Fruit fly (Drosophila melanogaster) whole organism, embryonic: ENCODE measurements around the gene morgue.

Experiments used
- Awh ChIP-seq: fragments of 200-800 bp; sonication (Bioruptor generic); IDR thresholded peaks from 2 replicates; pipeline ENCODE4, ENCODE4 v1.3.6; 2022; ENCODE audit warnings: missing biosample characterization, missing genetic modification characterization
- B-H2 ChIP-seq: fragments of 200-800 bp; sonication (Bioruptor generic); optimal IDR thresholded peaks from 2 replicates; lab custom pipeline; 2018; ENCODE audit warnings: missing biosample characterization, mild to moderate bottlenecking, missing genetic modification characterization
- BEAF-32 ChIP-seq: fragments of 200-800 bp; sonication (Bioruptor generic); optimal IDR thresholded peaks from 3 replicates; lab custom pipeline; 2017; ENCODE audit warnings: missing biosample characterization, missing genetic modification characterization, mild to moderate bottlenecking, moderate library complexity, missing genetic modification reagents
- Bgb ChIP-seq: fragments of 200-800 bp; sonication (Bioruptor generic); IDR thresholded peaks from 2 replicates; pipeline ENCODE4 v1.3.6; 2022; ENCODE audit warnings: missing biosample characterization, missing genetic modification characterization; ENCODE audit not compliant: partially characterized antibody
- CG10431 ChIP-seq: fragments of 200-800 bp; sonication (Bioruptor generic); optimal IDR thresholded peaks from 3 replicates; lab custom pipeline; 2018; ENCODE audit warnings: missing biosample characterization, mild to moderate bottlenecking, missing genetic modification characterization
- CG11504 ChIP-seq: fragments of 200-800 bp; sonication (Bioruptor generic); optimal IDR thresholded peaks from 3 replicates; lab custom pipeline; 2019; ENCODE audit warnings: missing biosample characterization, mild to moderate bottlenecking, missing genetic modification characterization, moderate library complexity
- CG14050 ChIP-seq: fragments of 200-800 bp; sonication (Bioruptor generic); IDR thresholded peaks from 3 replicates; pipeline ENCODE4 v1.3.6; 2022; ENCODE audit warnings: missing biosample characterization, missing genetic modification characterization
- CG15269 ChIP-seq: fragments of 200-800 bp; sonication (Bioruptor generic); optimal IDR thresholded peaks from 2 replicates; lab custom pipeline; 2018; ENCODE audit warnings: missing biosample characterization, mild to moderate bottlenecking, missing genetic modification characterization, moderate library complexity
- CG16813 ChIP-seq: fragments of 200-800 bp; sonication (Bioruptor generic); IDR thresholded peaks from 3 replicates; pipeline ENCODE4 v1.3.6; 2022; ENCODE audit warnings: missing biosample characterization, missing genetic modification characterization; ENCODE audit not compliant: partially characterized antibody
- CG17568 ChIP-seq: fragments of 200-800 bp; sonication (Bioruptor generic); optimal IDR thresholded peaks from 2 replicates; lab custom pipeline; 2018; ENCODE audit warnings: missing biosample characterization, mild to moderate bottlenecking, missing genetic modification characterization, moderate library complexity
- CG18599 ChIP-seq: fragments of 200-800 bp; sonication (Bioruptor generic); optimal IDR thresholded peaks from 3 replicates; lab custom pipeline; 2017; ENCODE audit warnings: missing biosample characterization, missing genetic modification characterization, mild to moderate bottlenecking, moderate library complexity, missing genetic modification reagents
- CG3726 ChIP-seq: fragments of 200-800 bp; sonication (Bioruptor generic); IDR thresholded peaks from 3 replicates; pipeline ENCODE4, ENCODE4 v1.3.6; 2022; ENCODE audit warnings: missing biosample characterization, missing genetic modification characterization
- CG4617 ChIP-seq: fragments of 200-800 bp; sonication (Bioruptor generic); optimal IDR thresholded peaks from 3 replicates; lab custom pipeline; 2016; ENCODE audit warnings: missing biosample characterization, missing genetic modification characterization, borderline replicate concordance
- CG5953 ChIP-seq: fragments of 200-800 bp; sonication (Bioruptor generic); IDR thresholded peaks from 2 replicates; pipeline ENCODE4 v1.3.6; 2022; ENCODE audit warnings: missing biosample characterization, missing genetic modification characterization
- CG7928 ChIP-seq: fragments of 200-800 bp; sonication (Bioruptor generic); optimal IDR thresholded peaks from 2 replicates; lab custom pipeline; 2017; ENCODE audit warnings: missing biosample characterization, mild to moderate bottlenecking, missing genetic modification characterization
- CG8089 ChIP-seq: fragments of 200-800 bp; sonication (Bioruptor generic); optimal IDR thresholded peaks from 3 replicates; lab custom pipeline; 2016; ENCODE audit warnings: missing biosample characterization, missing genetic modification characterization
- CG8290 ChIP-seq, 3 experiments: fragments of 200-800 bp; sonication (Bioruptor generic); optimal IDR thresholded peaks; 2 replicates each; lab custom pipeline; 2016 to 2019; ENCODE audit warnings: missing biosample characterization in 3 of 3, missing genetic modification characterization in 3 of 3, mild to moderate bottlenecking in 2 of 3, moderate library complexity in 1 of 3
- CG8924 ChIP-seq: fragments of 200-800 bp; optimal IDR thresholded peaks from 3 replicates; lab custom pipeline; 2019; ENCODE audit warnings: missing biosample characterization, mild to moderate bottlenecking, missing genetic modification characterization, moderate library complexity
- CHES-1-like ChIP-seq: fragments of 200-800 bp; sonication (Bioruptor generic); optimal IDR thresholded peaks from 2 replicates; lab custom pipeline; 2016; ENCODE audit warnings: missing biosample characterization, missing genetic modification characterization
- D ChIP-seq, 2 experiments: fragments of 200-800 bp in 1 of 2; fragments of >200 bp in 1 of 2; sonication (Bioruptor generic) in 1 of 2; optimal IDR thresholded peaks; 2 replicates in 1 of 2; 3 replicates in 1 of 2; lab custom pipeline; 2017; ENCODE audit warnings: mild to moderate bottlenecking in 1 of 2, missing biosample characterization in 1 of 2, missing genetic modification characterization in 1 of 2, missing genetic modification reagents in 1 of 2
- Dad ChIP-seq: fragments of 200-800 bp; sonication (Bioruptor generic); optimal IDR thresholded peaks from 3 replicates; lab custom pipeline; 2016; ENCODE audit warnings: missing biosample characterization, missing genetic modification characterization
- Dfd ChIP-seq, 2 experiments: fragments of >200 bp; optimal IDR thresholded peaks; 2 replicates each; lab custom pipeline; 2017; ENCODE audit warnings: missing biosample characterization in 2 of 2, missing genetic modification characterization in 2 of 2
- E2f1 ChIP-seq: fragments of 200-800 bp; sonication (Bioruptor generic); IDR thresholded peaks from 2 replicates; pipeline ENCODE4 v1.3.6; 2022; ENCODE audit warnings: missing biosample characterization, missing genetic modification characterization
- ERR ChIP-seq: fragments of 200-800 bp; sonication (Bioruptor generic); optimal IDR thresholded peaks from 2 replicates; lab custom pipeline; 2016; ENCODE audit warnings: missing biosample characterization, missing genetic modification characterization
- Elba2 ChIP-seq: fragments of 200-800 bp; sonication (Bioruptor generic); optimal IDR thresholded peaks from 3 replicates; lab custom pipeline; 2016; ENCODE audit warnings: missing biosample characterization, missing genetic modification characterization
- Hey ChIP-seq: fragments of 200-800 bp; sonication (Bioruptor generic); optimal IDR thresholded peaks from 3 replicates; lab custom pipeline; 2018; ENCODE audit warnings: missing biosample characterization, mild to moderate bottlenecking, missing genetic modification characterization
- HmgD ChIP-seq: fragments of 200-800 bp; sonication (Bioruptor generic); optimal IDR thresholded peaks from 3 replicates; lab custom pipeline; 2016; ENCODE audit warnings: missing biosample characterization, missing genetic modification characterization
- Hmx ChIP-seq: fragments of 200-800 bp; sonication (Bioruptor generic); optimal IDR thresholded peaks from 2 replicates; lab custom pipeline; 2016; ENCODE audit warnings: missing biosample characterization, missing genetic modification characterization
- Kr ChIP-seq: fragments of 200-800 bp; sonication (Bioruptor generic); optimal IDR thresholded peaks from 2 replicates; lab custom pipeline; 2017; ENCODE audit warnings: missing biosample characterization, mild to moderate bottlenecking, missing genetic modification characterization
- MESR4 ChIP-seq: fragments of 200-800 bp; sonication (Bioruptor generic); optimal IDR thresholded peaks from 2 replicates; lab custom pipeline; 2018; ENCODE audit warnings: missing biosample characterization, mild to moderate bottlenecking, missing genetic modification characterization, moderate library complexity
- Mad ChIP-seq: fragments of 200-800 bp; sonication (Bioruptor generic); optimal IDR thresholded peaks from 2 replicates; lab custom pipeline; 2016; ENCODE audit warnings: missing biosample characterization, missing genetic modification characterization
- Med ChIP-seq: fragments of 200-800 bp; sonication (Bioruptor generic); peaks from one replicate; lab custom pipeline; 2016; ENCODE audit warnings: missing biosample characterization, missing genetic modification characterization, mild to moderate bottlenecking, inconsistent platforms, moderate library complexity
- Mrtf ChIP-seq: fragments of 200-800 bp; sonication (Bioruptor generic); IDR thresholded peaks from 3 replicates; pipeline ENCODE4 v1.3.6; 2022; ENCODE audit warnings: missing biosample characterization, missing genetic modification characterization
- Nf-YB ChIP-seq: fragments of 200-800 bp; sonication (Bioruptor generic); optimal IDR thresholded peaks from 3 replicates; lab custom pipeline; 2019; ENCODE audit warnings: missing biosample characterization, mild to moderate bottlenecking, missing genetic modification characterization, moderate library complexity
- Tbp ChIP-seq: fragments of >200 bp; optimal IDR thresholded peaks from 2 replicates; lab custom pipeline; 2018; ENCODE audit warnings: missing biosample characterization, missing genetic modification characterization
- ap ChIP-seq: fragments of 200-800 bp; sonication (Bioruptor generic); IDR thresholded peaks from 2 replicates; pipeline ENCODE4 v1.3.6; 2022; ENCODE audit warnings: missing biosample characterization, missing genetic modification characterization
- ase ChIP-seq: fragments of 200-800 bp; sonication (Bioruptor generic); IDR thresholded peaks from 3 replicates; pipeline ENCODE4 v1.3.6; 2022; ENCODE audit warnings: missing biosample characterization, missing genetic modification characterization
- caup ChIP-seq: fragments of 200-800 bp; sonication (Bioruptor generic); optimal IDR thresholded peaks from 3 replicates; lab custom pipeline; 2017; ENCODE audit warnings: missing biosample characterization, mild to moderate bottlenecking, missing genetic modification characterization, moderate library complexity; ENCODE audit not compliant: severe bottlenecking
- crc ChIP-seq: fragments of 200-800 bp; sonication (Bioruptor generic); optimal IDR thresholded peaks from 2 replicates; lab custom pipeline; 2016; ENCODE audit warnings: missing biosample characterization, missing genetic modification characterization
- cwo ChIP-seq: fragments of 200-800 bp; sonication (Bioruptor generic); optimal IDR thresholded peaks from 3 replicates; lab custom pipeline; 2017; ENCODE audit warnings: missing biosample characterization, missing genetic modification characterization, mild to moderate bottlenecking, moderate library complexity, missing genetic modification reagents
- da ChIP-seq: fragments of 200-800 bp; sonication (Bioruptor generic); optimal IDR thresholded peaks from 2 replicates; lab custom pipeline; 2016; ENCODE audit warnings: missing biosample characterization, missing genetic modification characterization
- dmrt99B ChIP-seq: fragments of 200-800 bp; sonication (Bioruptor generic); optimal IDR thresholded peaks from 2 replicates; lab custom pipeline; 2018; ENCODE audit warnings: missing biosample characterization, mild to moderate bottlenecking, missing genetic modification characterization, moderate library complexity
- eve ChIP-seq, 2 experiments: fragments of >200 bp; optimal IDR thresholded peaks; 2 replicates each; lab custom pipeline; 2017; ENCODE audit warnings: missing biosample characterization in 2 of 2, missing genetic modification characterization in 2 of 2
- fd102C ChIP-seq: fragments of 200-800 bp; sonication (Bioruptor generic); optimal IDR thresholded peaks from 2 replicates; lab custom pipeline; 2018; ENCODE audit warnings: missing biosample characterization, mild to moderate bottlenecking, missing genetic modification characterization, moderate library complexity
- fu2 ChIP-seq: fragments of 200-800 bp; sonication (Bioruptor generic); optimal IDR thresholded peaks from 2 replicates; lab custom pipeline; 2016; ENCODE audit warnings: missing biosample characterization, missing genetic modification characterization
- ind ChIP-seq: fragments of 200-800 bp; sonication (Bioruptor generic); optimal IDR thresholded peaks from 3 replicates; lab custom pipeline; 2016; ENCODE audit warnings: missing biosample characterization, missing genetic modification characterization
- mirr ChIP-seq: fragments of 200-800 bp; sonication (Bioruptor generic); optimal IDR thresholded peaks from 3 replicates; lab custom pipeline; 2018; ENCODE audit warnings: missing biosample characterization, mild to moderate bottlenecking, missing genetic modification characterization
- trem ChIP-seq: fragments of 200-800 bp; optimal IDR thresholded peaks from 3 replicates; lab custom pipeline; 2019; ENCODE audit warnings: missing biosample characterization, mild to moderate bottlenecking, missing genetic modification characterization, moderate library complexity
- yki ChIP-seq: fragments of >200 bp; optimal IDR thresholded peaks from 3 replicates; lab custom pipeline; 2018

Gene morgue

DNA sequence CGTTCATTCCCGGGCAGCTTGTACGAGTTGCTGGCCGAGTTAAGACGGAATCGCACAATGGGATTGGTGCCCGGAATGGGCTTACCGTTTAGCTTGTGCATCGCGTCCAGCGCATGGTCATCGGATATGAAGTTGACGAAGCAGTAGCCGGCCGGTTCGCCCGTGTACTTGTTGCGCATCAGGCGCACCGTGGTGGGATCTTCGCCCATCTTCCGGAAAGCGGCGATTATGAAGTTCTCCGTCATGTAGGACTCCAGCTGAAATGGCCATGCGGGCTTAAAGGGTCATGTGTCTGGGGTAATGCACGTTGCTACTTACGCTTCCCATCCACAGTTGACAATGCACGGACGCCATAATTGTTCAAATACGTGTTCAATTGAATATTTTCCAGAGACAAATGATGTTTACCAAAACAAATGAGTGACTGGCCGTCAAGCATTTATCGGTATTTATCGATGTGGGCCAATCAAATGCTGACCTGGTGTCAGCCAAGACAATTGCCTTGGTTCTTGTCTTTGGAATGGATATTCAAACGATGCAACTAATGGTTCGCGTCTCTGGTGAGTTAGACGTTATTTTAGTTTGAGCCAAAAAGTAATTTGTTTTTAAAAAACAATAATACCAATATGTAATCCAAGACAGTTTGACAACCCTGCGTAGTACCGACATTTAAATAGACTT is 9.7 kb upstream of the morgue start, which contains the start of the genes Secp43 and ND-B8 (continued):
- peak; percentile 4 for TF ChIP-seq CG11504
- TF ChIP-seq D (optimal IDR thresholded peaks at IDR 0.05; lab: Kevin White, UChicago), result no peak
- TF ChIP-seq D (GFP tag; optimal IDR thresholded peaks at IDR 0.05; lab: Kevin White, UChicago), result no peak
- peak; percentile 84 for TF ChIP-seq Bgb (GFP tag; lab: Robert Waterston, UW)
- no peak for TF ChIP-seq fu2
- peak; percentile 17 for TF ChIP-seq mirr
- no peak for TF ChIP-seq Kr (GFP tag; lab: Kevin White, UChicago)
- TF ChIP-seq E2f1 (GFP tag; lab: Robert Waterston, UW), result no peak
- peak; percentile 74 for TF ChIP-seq B-H2 (GFP tag; lab: Kevin White, UChicago)
- no peak for TF ChIP-seq da (GFP tag; lab: Kevin White, UChicago)
- peak; percentile 67 for TF ChIP-seq MESR4 (GFP tag; lab: Kevin White, UChicago)
- no peak for TF ChIP-seq Dad (GFP tag; lab: Kevin White, UChicago)
- TF ChIP-seq yki (lab: Kevin White, UChicago), result no peak
- TF ChIP-seq Mrtf (GFP tag; lab: Robert Waterston, UW), result no peak
- no peak for TF ChIP-seq Dfd (GFP tag; optimal IDR thresholded peaks at IDR 0.05; lab: Kevin White, UChicago)
- TF ChIP-seq fd102C (GFP tag; lab: Kevin White, UChicago), result no peak
- TF ChIP-seq Tbp (GFP tag; lab: Kevin White, UChicago), result no peak
- peak; percentile 80 for TF ChIP-seq CG16813 (GFP tag; lab: Robert Waterston, UW)
- TF ChIP-seq Mad (GFP tag; lab: Kevin White, UChicago), result no peak
- TF ChIP-seq cwo (GFP tag; lab: Kevin White, UChicago), result no peak
- TF ChIP-seq CG15269 (tag; lab: Kevin White, UChicago), result no peak
- TF ChIP-seq HmgD (GFP tag; lab: Kevin White, UChicago), result peak; percentile 74
- TF ChIP-seq BEAF-32 (GFP tag; lab: Kevin White, UChicago), result peak; percentile 83
- no peak for TF ChIP-seq dmrt99B (tag; lab: Kevin White, UChicago)
- no peak for TF ChIP-seq CG8924 (tag; lab: Kevin White, UChicago)
- no peak for TF ChIP-seq Awh (GFP tag; lab: Robert Waterston, UW)
- TF ChIP-seq Nf-YB (GFP tag; lab: Kevin White, UChicago), result no peak
- TF ChIP-seq CG10431 (GFP tag; lab: Kevin White, UChicago), result no peak
- TF ChIP-seq ase (GFP tag; lab: Robert Waterston, UW), result no peak
- TF ChIP-seq ERR (GFP tag; lab: Kevin White, UChicago), result no peak
- no peak for TF ChIP-seq ap (GFP tag; lab: Robert Waterston, UW)
- no peak for TF ChIP-seq CG17568
- peak; percentile 81 for TF ChIP-seq Med
- TF ChIP-seq CG3726 (GFP tag; lab: Robert Waterston, UW), result no peak
- no peak for TF ChIP-seq crc
- no peak for TF ChIP-seq Hmx
- TF ChIP-seq CG18599 (GFP tag; lab: Kevin White, UChicago), result no peak
- TF ChIP-seq CG7928 (GFP tag; lab: Kevin White, UChicago), result peak; percentile 34
- peak; percentile 56 for TF ChIP-seq CG8290 (GFP tag; optimal IDR thresholded peaks at IDR 0.05; lab: Kevin White, UChicago)
- TF ChIP-seq CG8290 (tag; optimal IDR thresholded peaks at IDR 0.05; lab: Kevin White, UChicago), result peak in 1 of 2 experiments; percentile 71
- TF ChIP-seq CHES-1-like (GFP tag; lab: Kevin White, UChicago), result peak; percentile 46
- TF ChIP-seq trem (tag; lab: Kevin White, UChicago), result peak; percentile 75
- no peak for TF ChIP-seq CG14050
- TF ChIP-seq CG5953 (GFP tag; lab: Robert Waterston, UW), result no peak
- TF ChIP-seq ind (GFP tag; lab: Kevin White, UChicago), result no peak
- no peak for TF ChIP-seq Hey
- peak; percentile 64 for TF ChIP-seq CG4617
- no peak for TF ChIP-seq caup (GFP tag; lab: Kevin White, UChicago)
- TF ChIP-seq Elba2 (GFP tag; lab: Kevin White, UChicago), result no peak
- TF ChIP-seq CG8089 (GFP tag; lab: Kevin White, UChicago), result no peak
- no peak for TF ChIP-seq eve (GFP tag; optimal IDR thresholded peaks at IDR 0.05; lab: Kevin White, UChicago)
